Worm (Caenorhabditis elegans) whole organism, midembryonic: ENCODE results near the gene srx-32.
"Not testable (repeated sequence)": the region's sequence is repeated elsewhere in the genome, so short reads cannot be mapped to it uniquely, and the experiment has no call there.

Source experiments
- T22C8.4 ChIP-seq: fragments of 200-800 bp; sonication (Bioruptor generic); IDR thresholded peaks from 2 replicates; pipeline ENCODE4 v1.3.6; 2022; ENCODE audit warnings: missing genetic modification characterization, missing compliant biosample characterization
- cog-1 ChIP-seq: sonication (generic microtip); optimal IDR thresholded peaks from 2 replicates; lab custom pipeline; 2016; ENCODE audit warnings: missing genetic modification characterization, missing compliant biosample characterization
- flt-1 ChIP-seq: fragments of 200-800 bp; sonication (Bioruptor generic); IDR thresholded peaks from 2 replicates; pipeline ENCODE4 v1.3.6; 2022; ENCODE audit warnings: missing genetic modification characterization, missing compliant biosample characterization
- klf-2 ChIP-seq: fragments of 200-800 bp; sonication (Bioruptor generic); conservative IDR thresholded peaks from 2 replicates; pipeline ENCODE4 v1.3.6; 2022; ENCODE audit warnings: missing genetic modification reagents, missing genetic modification characterization, missing compliant biosample characterization
- med-1 ChIP-seq: sonication (generic microtip); optimal IDR thresholded peaks from 2 replicates; lab custom pipeline; 2017; ENCODE audit warnings: missing genetic modification characterization, mild to moderate bottlenecking, missing compliant biosample characterization, antibody characterized with exemption, missing genetic modification reagents; ENCODE audit not compliant: insufficient read depth
- ref-1 ChIP-seq: fragments of 200-800 bp; sonication (Bioruptor generic); conservative IDR thresholded peaks from 2 replicates; pipeline ENCODE4 v1.3.6; 2022; ENCODE audit warnings: missing genetic modification reagents, missing genetic modification characterization, missing compliant biosample characterization
- tab-1 ChIP-seq: fragments of 200-800 bp; sonication (Bioruptor generic); IDR thresholded peaks from 2 replicates; pipeline ENCODE4 v1.3.6; 2022; ENCODE audit warnings: missing genetic modification characterization, missing compliant biosample characterization
- ztf-23 ChIP-seq: fragments of 200-800 bp; sonication (Bioruptor generic); IDR thresholded peaks from 2 replicates; pipeline ENCODE4 v1.3.6; 2022; ENCODE audit warnings: missing genetic modification reagents, missing genetic modification characterization, missing compliant biosample characterization
- ztf-29 ChIP-seq: fragments of 200-800 bp; sonication (Bioruptor generic); IDR thresholded peaks from 2 replicates; pipeline ENCODE4 v1.3.6; 2022; ENCODE audit warnings: missing genetic modification reagents, missing genetic modification characterization, missing compliant biosample characterization

The srx-32 gene

DNA sequence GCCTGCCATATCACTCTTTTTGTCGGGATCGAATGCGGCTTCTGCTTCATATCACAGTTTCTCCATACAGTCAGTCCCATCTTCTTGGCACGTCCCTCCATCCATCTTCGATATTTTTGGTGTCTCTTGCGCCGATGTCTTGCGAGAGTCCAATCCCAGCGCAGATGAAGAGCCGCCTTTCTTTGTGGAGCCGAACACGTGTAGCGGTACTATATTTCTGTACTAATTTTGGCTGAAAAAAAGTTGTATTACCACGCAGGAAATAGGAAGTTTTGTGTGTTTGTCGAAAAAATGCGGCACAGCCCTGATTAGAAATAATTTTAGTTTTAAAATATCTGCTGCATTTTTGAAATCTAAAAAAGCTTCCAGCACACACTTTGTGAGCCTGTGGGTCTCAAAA lies 22.6 kb upstream of the srx-32 start, which contains the start of gene K09C6.8:
TSS of gene K09C6.8 (minus strand) at position 101 of the 400 bp plus-strand sequence.
- not testable (repeated sequence) for TF ChIP-seq ref-1; ztf-23 (GFP tag; lab: Robert Waterston, UW); T22C8.4 (GFP tag; lab: Robert Waterston, UW)

DNA sequence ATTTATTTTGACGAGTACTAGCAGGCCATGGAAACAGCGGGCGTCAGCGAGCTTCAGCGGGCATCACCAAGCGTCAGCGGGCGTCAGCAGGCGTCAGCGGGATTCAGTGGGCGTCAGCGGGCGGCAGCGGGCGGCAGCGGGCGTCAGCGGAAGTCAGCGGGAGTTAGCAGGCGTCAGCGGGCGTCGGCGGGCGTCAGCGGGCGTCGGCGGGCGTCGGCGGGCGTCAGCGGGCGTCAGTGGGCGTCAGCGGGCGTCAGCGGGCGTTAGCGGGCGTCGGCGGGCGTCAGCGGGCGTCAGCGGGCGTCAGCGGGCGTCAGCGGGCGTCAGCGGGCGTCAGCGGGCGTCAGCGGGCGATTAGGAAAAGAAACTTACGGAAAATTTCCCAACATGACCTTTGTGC lies 22.1 kb upstream of the srx-32 start:
- TF ChIP-seq klf-2 (GFP tag; lab: Robert Waterston, UW) (no peak), cog-1 (no peak), ztf-23 (GFP tag; lab: Robert Waterston, UW) (no peak), tab-1 (GFP tag; lab: Robert Waterston, UW) (no peak), T22C8.4 (GFP tag; lab: Robert Waterston, UW) (no peak), med-1 (GFP tag; lab: Kevin White, UChicago) (no peak), ztf-29 (GFP tag; lab: Robert Waterston, UW) (no peak), ref-1 (no peak), flt-1 (GFP tag; lab: Robert Waterston, UW) (no peak)

DNA sequence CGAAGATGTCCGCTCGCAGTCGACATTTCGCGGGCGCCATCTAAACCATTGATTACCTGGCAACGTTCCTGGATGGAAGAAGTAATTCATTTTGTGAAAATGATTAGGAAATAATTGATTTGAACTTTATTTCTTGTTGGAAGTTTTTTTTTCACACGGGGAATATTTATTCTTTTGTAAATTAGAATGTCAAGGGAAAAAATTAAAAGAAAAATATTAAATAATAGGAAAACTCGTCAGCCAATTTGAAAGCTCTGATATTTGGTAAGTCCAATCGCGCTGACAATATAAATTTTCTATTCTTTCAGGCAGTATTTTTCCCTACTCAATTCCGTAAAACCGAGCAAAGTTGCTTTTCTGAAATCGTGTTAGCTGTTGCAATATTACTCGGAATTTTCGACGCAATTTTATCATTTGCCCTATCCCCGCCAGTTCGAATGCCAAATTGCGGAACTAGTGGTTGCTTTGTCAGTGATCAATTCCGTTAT lies 18.5 kb upstream of the srx-32 start, which contains the start of the genes K09C6.7 and K09C6.10:
TSS of gene K09C6.7 (minus strand) at position 101 of the 488 bp plus-strand sequence.
TSS of gene K09C6.10 (plus strand) at position 438 of the 488 bp plus-strand sequence.
- not testable (repeated sequence) for TF ChIP-seq T22C8.4 (GFP tag; lab: Robert Waterston, UW); flt-1 (GFP tag; lab: Robert Waterston, UW); cog-1

DNA sequence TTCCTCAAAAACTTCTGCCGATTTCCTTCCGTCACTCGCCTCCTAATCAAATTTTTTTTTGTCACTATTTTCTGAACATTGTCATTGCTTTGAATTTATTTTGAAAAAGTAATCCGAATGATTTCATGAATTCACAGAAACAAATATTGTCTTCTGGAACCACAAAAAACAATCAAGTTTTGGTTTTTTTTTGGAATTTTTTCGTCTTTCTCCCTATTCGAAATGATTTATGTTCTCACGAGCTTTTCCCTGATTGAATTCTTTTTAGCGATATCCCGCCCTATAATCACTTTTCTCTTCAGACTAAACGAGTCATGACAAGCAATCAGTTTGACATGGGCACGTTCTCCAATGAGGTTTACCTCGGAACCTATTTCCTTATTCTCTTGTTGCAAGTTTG lies 12.8 kb upstream of the srx-32 start, which contains the start of gene F41H8.1:
TSS of gene F41H8.1 (plus strand) at position 301 of the 400 bp plus-strand sequence.
- TF ChIP-seq tab-1 (GFP tag; lab: Robert Waterston, UW) (no peak), ztf-29 (GFP tag; lab: Robert Waterston, UW) (no peak), T22C8.4 (GFP tag; lab: Robert Waterston, UW) (no peak), ztf-23 (GFP tag; lab: Robert Waterston, UW) (no peak), med-1 (GFP tag; lab: Kevin White, UChicago) (no peak), ref-1 (no peak), klf-2 (GFP tag; lab: Robert Waterston, UW) (no peak)

DNA sequence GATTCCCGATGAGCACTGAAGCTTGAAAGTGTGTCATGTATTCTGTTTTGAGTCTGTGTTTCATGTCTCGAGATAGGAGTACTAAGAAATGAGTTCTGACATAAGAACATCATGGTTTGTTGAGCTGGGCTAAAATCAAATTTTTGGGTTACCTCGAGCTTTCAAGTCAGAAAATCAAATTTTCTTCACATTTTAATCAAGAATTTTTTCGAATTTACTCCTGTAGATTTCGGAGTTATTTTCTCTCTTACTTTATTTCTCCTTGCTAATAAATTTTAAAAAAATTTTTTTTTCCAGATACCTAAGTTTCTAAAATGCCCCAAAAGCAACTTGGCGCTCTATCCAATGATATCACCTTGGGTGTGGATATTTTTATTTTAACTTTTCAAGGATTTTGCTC lies 5.6 kb upstream of the srx-32 start, which contains the start of gene F41H8.2:
TSS of gene F41H8.2 (plus strand) at position 301 of the 400 bp plus-strand sequence.
- TF ChIP-seq tab-1 (GFP tag; lab: Robert Waterston, UW): no peak
- TF ChIP-seq ztf-23 (GFP tag; lab: Robert Waterston, UW): no peak
- no peak for TF ChIP-seq T22C8.4 (GFP tag; lab: Robert Waterston, UW)
- no peak for TF ChIP-seq klf-2 (GFP tag; lab: Robert Waterston, UW)
- TF ChIP-seq flt-1 (GFP tag; lab: Robert Waterston, UW): no peak
- TF ChIP-seq cog-1: no peak
- no peak for TF ChIP-seq ztf-29 (GFP tag; lab: Robert Waterston, UW)
- TF ChIP-seq ref-1: no peak
- no peak for TF ChIP-seq med-1 (GFP tag; lab: Kevin White, UChicago)

DNA sequence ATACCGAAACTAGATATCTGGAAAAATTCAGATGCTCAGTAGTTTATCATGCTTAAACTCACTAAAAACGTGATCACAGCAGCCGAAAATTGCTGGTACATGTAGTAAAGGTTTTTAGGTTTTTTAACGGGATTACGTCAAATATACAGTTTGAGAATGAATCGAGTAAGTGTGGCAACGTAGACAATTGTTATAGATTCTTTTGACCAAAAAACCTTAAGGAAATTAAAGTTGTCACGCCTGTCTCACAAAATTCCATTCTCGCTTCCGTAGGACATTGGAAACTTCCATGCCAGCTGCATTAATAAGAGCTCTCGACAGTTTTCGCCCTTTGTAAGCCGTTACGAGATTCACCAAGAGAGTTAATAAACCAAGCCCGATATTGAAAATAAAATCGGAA lies 2.4 kb upstream of the srx-32 start, which contains the start of gene srx-31:
TSS of gene srx-31 (minus strand) at position 101 of the 400 bp plus-strand sequence.
- not testable (repeated sequence) for TF ChIP-seq tab-1 (GFP tag; lab: Robert Waterston, UW); med-1 (GFP tag; lab: Kevin White, UChicago); ztf-23 (GFP tag; lab: Robert Waterston, UW)

DNA sequence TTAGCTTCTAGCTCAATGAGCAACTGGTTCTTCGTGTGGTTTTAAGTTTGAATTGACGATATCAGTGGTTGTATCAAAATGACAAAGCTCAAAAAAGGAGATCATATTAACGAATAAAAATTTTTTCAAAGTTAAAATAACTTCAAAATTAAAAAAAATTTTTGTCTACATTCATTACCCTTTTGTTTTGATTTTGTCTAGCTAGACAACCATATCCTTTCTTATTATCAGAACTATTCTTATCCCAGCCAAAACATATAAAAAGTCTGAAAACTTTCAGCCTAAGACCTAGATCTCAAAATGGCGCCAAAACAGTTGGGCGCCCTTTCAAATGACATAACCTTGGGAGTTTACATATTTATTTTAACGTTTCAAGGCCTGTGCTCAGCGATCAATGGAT lies 3.3 kb downstream of the srx-32 start, which contains the start of gene R13D11.1:
TSS of gene R13D11.1 (plus strand) at position 301 of the 400 bp plus-strand sequence.
- TF ChIP-seq ztf-29 (GFP tag; lab: Robert Waterston, UW) (no peak), cog-1 (no peak), flt-1 (GFP tag; lab: Robert Waterston, UW) (no peak), tab-1 (GFP tag; lab: Robert Waterston, UW) (no peak), ref-1 (no peak), klf-2 (GFP tag; lab: Robert Waterston, UW) (no peak)

DNA sequence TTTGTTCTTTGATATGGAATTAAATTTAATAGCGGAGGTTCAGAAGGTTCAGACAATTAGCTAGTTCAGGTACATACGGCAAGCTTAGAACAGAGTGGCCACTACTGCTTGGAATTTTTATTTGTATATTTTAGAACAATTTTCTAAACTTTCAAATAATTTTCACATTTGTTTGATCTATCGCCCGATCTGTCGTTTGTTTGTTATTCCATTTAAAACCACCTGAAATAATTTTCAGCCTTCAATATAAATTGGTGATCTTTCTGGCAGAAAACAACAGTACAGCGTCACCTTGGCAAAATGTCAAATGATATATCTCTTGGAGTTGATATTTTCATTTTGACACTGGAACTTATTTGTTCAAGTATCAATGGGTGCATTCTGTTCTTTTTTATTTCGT lies 5.8 kb downstream of the srx-32 start, which contains the start of gene R13D11.3:
TSS of gene R13D11.3 (plus strand) at position 301 of the 400 bp plus-strand sequence.
- TF ChIP-seq med-1 (GFP tag; lab: Kevin White, UChicago) (no peak), flt-1 (GFP tag; lab: Robert Waterston, UW) (no peak), ref-1 (no peak)

DNA sequence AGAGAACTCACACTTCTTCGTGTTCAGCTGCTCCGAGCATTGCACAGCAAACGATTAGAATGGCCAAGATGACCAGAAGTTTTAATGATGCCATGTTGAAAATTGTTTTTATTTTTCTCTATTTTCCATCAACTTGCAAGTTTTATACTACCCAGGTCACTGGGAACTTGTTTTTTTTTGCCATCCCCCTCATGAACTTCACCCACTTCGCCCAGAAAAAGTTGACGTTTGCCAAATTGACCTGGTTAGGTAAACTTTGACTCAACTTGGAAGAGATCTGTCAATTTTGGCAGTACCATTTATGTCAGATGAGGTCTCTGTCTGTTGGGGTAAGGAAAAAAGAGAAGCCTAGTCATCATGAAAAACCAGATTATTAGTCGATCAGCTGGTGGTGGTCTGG lies 7.4 kb downstream of the srx-32 start, which contains the start of gene R13D11.10:
TSS of gene R13D11.10 (minus strand) at position 101 of the 400 bp plus-strand sequence.
- TF ChIP-seq ref-1: no peak
- no peak for TF ChIP-seq cog-1
- no peak for TF ChIP-seq ztf-23 (GFP tag; lab: Robert Waterston, UW)
- no peak for TF ChIP-seq klf-2 (GFP tag; lab: Robert Waterston, UW)
- TF ChIP-seq T22C8.4 (GFP tag; lab: Robert Waterston, UW): no peak
- no peak for TF ChIP-seq med-1 (GFP tag; lab: Kevin White, UChicago)
- no peak for TF ChIP-seq flt-1 (GFP tag; lab: Robert Waterston, UW)
- no peak for TF ChIP-seq ztf-29 (GFP tag; lab: Robert Waterston, UW)
- no peak for TF ChIP-seq tab-1 (GFP tag; lab: Robert Waterston, UW)

DNA sequence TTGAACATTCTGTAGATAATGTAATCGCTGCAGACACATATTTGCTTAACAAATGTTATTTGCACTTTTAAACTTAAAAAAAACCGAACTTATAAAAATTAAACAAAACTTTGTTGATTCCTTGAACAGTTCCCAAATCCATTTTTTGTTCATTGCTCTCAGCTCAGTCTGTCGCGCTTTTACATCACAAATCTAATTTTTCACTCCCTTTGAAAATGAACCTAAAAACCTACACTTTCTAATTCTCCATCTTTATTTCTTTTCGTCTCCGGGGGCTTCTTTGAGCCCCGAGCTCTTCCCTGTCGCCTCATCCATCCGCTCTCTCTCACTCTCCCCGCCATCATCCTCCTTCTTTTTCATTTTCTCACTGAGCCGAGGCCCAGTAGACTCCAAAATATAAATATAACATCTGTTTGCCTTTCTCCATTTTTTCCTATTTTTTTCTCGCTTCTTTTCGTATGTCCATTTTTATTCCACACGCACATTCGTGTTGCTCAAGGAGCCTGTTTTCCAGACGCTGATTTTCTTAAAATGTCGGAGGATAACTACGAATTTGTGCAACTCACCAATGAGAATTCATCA lies 10.2 kb downstream of the srx-32 start, which contains the start of gene R13D11.4:
TSS of gene R13D11.4 (plus strand) at position 532 of the 582 bp plus-strand sequence.
- no peak for TF ChIP-seq flt-1 (GFP tag; lab: Robert Waterston, UW)
- no peak for TF ChIP-seq ref-1
- TF ChIP-seq ztf-29 (GFP tag; lab: Robert Waterston, UW): no peak
